Fruit fly (Drosophila melanogaster) whole organism, prepupa: ENCODE results near the gene CG31465.

Source experiments
- Blimp-1 ChIP-seq: fragments of 200-800 bp; sonication (Bioruptor generic); optimal IDR thresholded peaks from 3 replicates; lab custom pipeline; 2017; ENCODE audit warnings: missing biosample characterization, missing genetic modification characterization, mild to moderate bottlenecking, moderate library complexity, missing genetic modification reagents
- CG10631 ChIP-seq: fragments of 200-800 bp; sonication (Bioruptor generic); optimal IDR thresholded peaks from 2 replicates; lab custom pipeline; 2016; ENCODE audit warnings: missing biosample characterization, missing genetic modification characterization
- CG11762 ChIP-seq: fragments of 200-800 bp; sonication (Bioruptor generic); optimal IDR thresholded peaks from 3 replicates; lab custom pipeline; 2016; ENCODE audit warnings: missing biosample characterization, missing genetic modification characterization; ENCODE audit not compliant: insufficient read depth
- CG11902 ChIP-seq: fragments of 200-800 bp; sonication (Bioruptor generic); optimal IDR thresholded peaks from 3 replicates; lab custom pipeline; 2016; ENCODE audit warnings: missing biosample characterization, missing genetic modification characterization
- CG1621 ChIP-seq: fragments of 200-800 bp; sonication (Bioruptor generic); optimal IDR thresholded peaks from 3 replicates; lab custom pipeline; 2018; ENCODE audit warnings: missing biosample characterization, mild to moderate bottlenecking, missing genetic modification characterization
- CG3032 ChIP-seq: fragments of 200-800 bp; optimal IDR thresholded peaks from 2 replicates; lab custom pipeline; 2019; ENCODE audit warnings: missing biosample characterization, mild to moderate bottlenecking, missing genetic modification characterization, moderate library complexity
- CG31627 ChIP-seq: fragments of 200-800 bp; sonication (Bioruptor generic); optimal IDR thresholded peaks from 3 replicates; lab custom pipeline; 2016; ENCODE audit warnings: missing biosample characterization, missing genetic modification characterization
- CG34406 ChIP-seq: fragments of 200-800 bp; sonication (Bioruptor generic); optimal IDR thresholded peaks from 3 replicates; lab custom pipeline; 2016; ENCODE audit warnings: missing biosample characterization, missing genetic modification characterization
- CG3919 ChIP-seq: fragments of 200-800 bp; sonication (Bioruptor generic); optimal IDR thresholded peaks from 3 replicates; lab custom pipeline; 2016; ENCODE audit warnings: missing biosample characterization, missing genetic modification characterization
- CG6792 ChIP-seq: fragments of 200-800 bp; sonication (Bioruptor generic); optimal IDR thresholded peaks from 3 replicates; lab custom pipeline; 2016; ENCODE audit warnings: missing biosample characterization, missing genetic modification characterization
- CG6854 ChIP-seq: fragments of 200-800 bp; sonication (Bioruptor generic); optimal IDR thresholded peaks from 2 replicates; lab custom pipeline; 2017; ENCODE audit warnings: missing biosample characterization, mild to moderate bottlenecking, missing genetic modification characterization
- CG8119 ChIP-seq: fragments of 200-800 bp; sonication (Bioruptor generic); IDR thresholded peaks from 3 replicates; pipeline ENCODE4 v1.3.6; 2022; ENCODE audit warnings: missing biosample characterization, missing genetic modification characterization
- CG8319 ChIP-seq: fragments of 200-800 bp; sonication (Bioruptor generic); optimal IDR thresholded peaks from 3 replicates; lab custom pipeline; 2016; ENCODE audit warnings: missing biosample characterization, missing genetic modification characterization
- CG8632 ChIP-seq: fragments of 200-800 bp; sonication (Bioruptor generic); optimal IDR thresholded peaks from 3 replicates; lab custom pipeline; 2016; ENCODE audit warnings: missing biosample characterization, missing genetic modification characterization
- CG9139 ChIP-seq: fragments of 200-800 bp; sonication (Bioruptor generic); optimal IDR thresholded peaks from 3 replicates; lab custom pipeline; 2017; ENCODE audit warnings: missing biosample characterization, mild to moderate bottlenecking, missing genetic modification characterization
- Eip75B ChIP-seq: fragments of 200-800 bp; sonication (Bioruptor generic); optimal IDR thresholded peaks from 3 replicates; lab custom pipeline; 2016; ENCODE audit warnings: missing biosample characterization, missing genetic modification characterization
- Eip78C ChIP-seq: fragments of 200-800 bp; sonication (Bioruptor generic); peaks from one replicate; lab custom pipeline; 2016; ENCODE audit warnings: missing biosample characterization, missing genetic modification characterization
- Ets21C ChIP-seq: fragments of 200-800 bp; sonication (Bioruptor generic); optimal IDR thresholded peaks from 3 replicates; lab custom pipeline; 2016; ENCODE audit warnings: missing biosample characterization, missing genetic modification characterization
- Ets96B ChIP-seq: fragments of 200-800 bp; optimal IDR thresholded peaks from 2 replicates; lab custom pipeline; 2019; ENCODE audit warnings: missing biosample characterization, mild to moderate bottlenecking, missing genetic modification characterization, moderate library complexity
- Gug ChIP-seq: fragments of 200-800 bp; sonication (Bioruptor generic); IDR thresholded peaks from 2 replicates; pipeline ENCODE4 v1.3.6; 2022; ENCODE audit warnings: missing biosample characterization, missing genetic modification characterization
- Hr39 ChIP-seq: fragments of 200-800 bp; sonication (Bioruptor generic); optimal IDR thresholded peaks from 2 replicates; lab custom pipeline; 2016; ENCODE audit warnings: missing biosample characterization, missing genetic modification characterization
- Hr4 ChIP-seq: fragments of 200-800 bp; sonication (Bioruptor generic); optimal IDR thresholded peaks from 3 replicates; lab custom pipeline; 2016; ENCODE audit warnings: missing biosample characterization, missing genetic modification characterization
- Lpt ChIP-seq: fragments of 200-800 bp; sonication (Bioruptor generic); optimal IDR thresholded peaks from 3 replicates; lab custom pipeline; 2016; ENCODE audit warnings: missing biosample characterization, missing genetic modification characterization
- Met ChIP-seq: fragments of 200-800 bp; sonication (Bioruptor generic); optimal IDR thresholded peaks from 3 replicates; lab custom pipeline; 2016; ENCODE audit warnings: missing biosample characterization, missing genetic modification characterization
- OdsH ChIP-seq: fragments of 200-800 bp; sonication (Bioruptor generic); optimal IDR thresholded peaks from 3 replicates; lab custom pipeline; 2016; ENCODE audit warnings: missing biosample characterization, missing genetic modification characterization
- Smox ChIP-seq: fragments of 200-800 bp; sonication (Bioruptor generic); optimal IDR thresholded peaks from 3 replicates; lab custom pipeline; 2016; ENCODE audit warnings: missing biosample characterization, missing genetic modification characterization
- Sox102F ChIP-seq: fragments of 200-800 bp; sonication (Bioruptor generic); optimal IDR thresholded peaks from 2 replicates; lab custom pipeline; 2016; ENCODE audit warnings: missing biosample characterization, mild to moderate bottlenecking, missing genetic modification characterization
- Sox14 ChIP-seq: fragments of 200-800 bp; sonication (Bioruptor generic); optimal IDR thresholded peaks from 3 replicates; lab custom pipeline; 2016; ENCODE audit warnings: missing biosample characterization, missing genetic modification characterization
- Sox15 ChIP-seq: fragments of 200-800 bp; sonication (Bioruptor generic); optimal IDR thresholded peaks from 3 replicates; lab custom pipeline; 2016; ENCODE audit warnings: missing biosample characterization, missing genetic modification characterization
- achi ChIP-seq: fragments of 200-800 bp; sonication (Bioruptor generic); optimal IDR thresholded peaks from 3 replicates; lab custom pipeline; 2016; ENCODE audit warnings: missing biosample characterization, missing genetic modification characterization
- acj6 ChIP-seq: fragments of 200-800 bp; sonication (Bioruptor generic); optimal IDR thresholded peaks from 3 replicates; lab custom pipeline; 2016; ENCODE audit warnings: missing biosample characterization, missing genetic modification characterization
- cyc ChIP-seq: fragments of 200-800 bp; sonication (Bioruptor generic); optimal IDR thresholded peaks from 3 replicates; lab custom pipeline; 2016; ENCODE audit warnings: missing biosample characterization, missing genetic modification characterization
- dac ChIP-seq: fragments of 200-800 bp; sonication (Bioruptor generic); optimal IDR thresholded peaks from 2 replicates; lab custom pipeline; 2017; ENCODE audit warnings: missing biosample characterization, mild to moderate bottlenecking, missing genetic modification characterization
- dsx ChIP-seq: fragments of 200-800 bp; optimal IDR thresholded peaks from 3 replicates; lab custom pipeline; 2019; ENCODE audit warnings: missing biosample characterization, mild to moderate bottlenecking, missing genetic modification characterization, moderate library complexity; ENCODE audit not compliant: poor library complexity, severe bottlenecking
- esn ChIP-seq: fragments of 200-800 bp; sonication (Bioruptor generic); optimal IDR thresholded peaks from 2 replicates; lab custom pipeline; 2016; ENCODE audit warnings: missing biosample characterization, mild to moderate bottlenecking, missing genetic modification characterization, moderate library complexity
- fkh ChIP-seq: fragments of 200-800 bp; sonication (Bioruptor generic); optimal IDR thresholded peaks from 3 replicates; lab custom pipeline; 2017; ENCODE audit warnings: missing biosample characterization, mild to moderate bottlenecking, missing genetic modification characterization, moderate library complexity
- lz ChIP-seq: fragments of 200-800 bp; sonication (Bioruptor generic); optimal IDR thresholded peaks from 3 replicates; lab custom pipeline; 2016; ENCODE audit warnings: missing biosample characterization, missing genetic modification characterization
- spab ChIP-seq: fragments of 200-800 bp; sonication (Bioruptor generic); optimal IDR thresholded peaks from 2 replicates; lab custom pipeline; 2017; ENCODE audit warnings: missing biosample characterization, mild to moderate bottlenecking, missing genetic modification characterization, missing genetic modification reagents
- ss ChIP-seq, 2 experiments: fragments of 200-800 bp; sonication (Bioruptor generic); optimal IDR thresholded peaks; 2 replicates in 1 of 2; 3 replicates in 1 of 2; lab custom pipeline; 2017 to 2018; ENCODE audit warnings: mild to moderate bottlenecking in 2 of 2, missing biosample characterization in 2 of 2, missing genetic modification characterization in 2 of 2, moderate library complexity in 1 of 2
- svp ChIP-seq: fragments of 200-800 bp; sonication (Bioruptor generic); peaks from one replicate; lab custom pipeline; 2016; ENCODE audit warnings: missing biosample characterization, missing genetic modification characterization
- vri ChIP-seq: fragments of 200-800 bp; sonication (Bioruptor generic); optimal IDR thresholded peaks from 3 replicates; lab custom pipeline; 2016; ENCODE audit warnings: missing biosample characterization, mild to moderate bottlenecking, missing genetic modification characterization

CG31465 gene

DNA sequence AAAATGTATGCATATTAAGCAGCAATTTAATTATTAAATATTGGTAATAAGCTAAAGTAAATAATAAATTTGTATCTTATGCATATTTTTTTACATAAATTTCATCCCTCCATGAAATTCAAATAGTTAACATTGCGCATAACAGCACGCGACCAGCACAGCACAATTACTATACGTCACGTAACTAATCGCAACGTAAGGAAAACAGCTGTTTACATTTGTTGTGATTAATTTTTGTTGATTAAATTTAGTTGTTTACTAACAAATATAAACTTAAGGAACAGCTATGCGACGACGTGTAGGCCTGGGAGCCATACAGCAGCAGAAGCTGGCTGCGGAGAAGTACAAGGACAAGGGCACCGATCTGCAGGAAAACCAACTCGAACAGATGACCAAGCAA is 15.6 kb upstream of the CG31465 start, which contains the start of gene lsn:
TSS of gene lsn (plus strand) at position 177 of the 400 bp plus-strand sequence.
- TF ChIP-seq fkh (peak; percentile 64), CG34406 (GFP tag; lab: Kevin White, UChicago) (no peak), Ets96B (tag; lab: Kevin White, UChicago) (no peak), Eip78C (GFP tag; lab: Kevin White, UChicago) (peak; percentile 53)
- TF ChIP-seq, all 60 proteins: peak for 2

DNA sequence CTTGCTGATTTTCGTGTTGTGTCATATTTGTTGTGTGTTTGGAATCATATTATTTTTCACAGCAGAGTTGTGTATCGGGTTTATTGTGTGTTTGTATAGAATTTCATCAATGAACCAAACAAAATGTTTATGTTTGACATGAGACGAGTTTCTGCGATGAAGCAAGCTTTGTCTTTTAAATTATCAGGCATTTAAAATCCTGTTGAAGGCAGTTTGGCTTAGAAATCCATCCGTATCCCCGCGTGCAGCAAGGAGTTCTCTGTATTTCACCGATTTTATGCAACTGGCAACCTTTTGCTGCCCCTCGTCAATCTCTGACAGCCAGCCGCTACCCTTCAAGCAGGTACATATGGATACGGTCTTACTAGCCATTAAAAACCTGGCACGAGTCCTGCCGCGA is 12.8 kb upstream of the CG31465 start, which contains the start of the genes CG6569 and Cby:
TSS of gene CG6569 (minus strand) at position 101 of the 400 bp plus-strand sequence.
TSS of gene Cby (plus strand) at position 185 of the 400 bp plus-strand sequence.
- TF ChIP-seq CG31627 (GFP tag; lab: Kevin White, UChicago) (no peak), cyc (GFP tag; lab: Kevin White, UChicago) (no peak), CG6854 (GFP tag; lab: Kevin White, UChicago) (no peak), Ets21C (no peak), CG9139 (GFP tag; lab: Kevin White, UChicago) (no peak), CG8319 (GFP tag; lab: Kevin White, UChicago) (no peak), achi (GFP tag; lab: Kevin White, UChicago) (no peak), Sox102F (GFP tag; lab: Kevin White, UChicago) (no peak), svp (GFP tag; lab: Kevin White, UChicago) (no peak), dsx (GFP tag; lab: Kevin White, UChicago) (no peak), Smox (no peak), Sox15 (GFP tag; lab: Kevin White, UChicago) (no peak), Gug (GFP tag; lab: Robert Waterston, UW) (no peak), CG8632 (GFP tag; lab: Kevin White, UChicago) (no peak), Lpt (GFP tag; lab: Kevin White, UChicago) (no peak), ss (GFP tag; optimal IDR thresholded peaks at IDR 0.05; lab: Kevin White, UChicago) (no peak), CG1621 (tag; lab: Kevin White, UChicago) (no peak), CG11902 (GFP tag; lab: Kevin White, UChicago) (no peak), OdsH (GFP tag; lab: Kevin White, UChicago) (no peak)

DNA sequence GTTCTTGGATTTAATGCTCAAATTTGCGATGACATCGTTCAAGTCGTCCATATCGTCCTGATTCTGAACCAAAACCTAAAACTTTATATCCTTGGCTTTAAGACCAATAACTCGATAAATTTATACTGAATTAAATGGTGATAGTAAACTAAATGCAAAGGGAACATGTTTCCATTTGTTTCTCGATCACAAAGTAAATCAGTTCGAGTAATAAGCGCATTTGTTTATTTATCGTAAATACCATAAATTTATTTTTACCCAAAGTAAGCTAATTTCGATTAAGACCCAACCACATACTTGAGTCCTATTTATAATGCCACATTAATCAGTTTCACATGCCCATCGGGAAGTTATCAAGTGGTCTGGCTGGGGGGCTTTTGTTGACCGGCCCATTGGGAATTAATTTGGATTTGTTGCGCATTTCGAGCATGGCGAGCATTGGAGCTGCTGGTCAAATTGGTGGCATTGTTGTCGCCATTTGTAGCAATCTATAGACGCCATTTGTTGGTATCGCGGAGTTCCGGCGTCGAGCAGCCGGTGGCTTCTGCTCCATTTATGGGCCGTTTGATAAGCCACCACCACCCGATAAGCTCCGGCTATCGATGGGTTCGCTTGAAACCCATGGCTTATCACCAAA is 11.0 kb upstream of the CG31465 start, which contains the start of gene CG31174:
TSS of gene CG31174 (minus strand) at position 51 of the 637 bp plus-strand sequence.
- TF ChIP-seq svp (GFP tag; lab: Kevin White, UChicago) (peak; percentile 77), CG10631 (GFP tag; lab: Kevin White, UChicago) (no peak)

DNA sequence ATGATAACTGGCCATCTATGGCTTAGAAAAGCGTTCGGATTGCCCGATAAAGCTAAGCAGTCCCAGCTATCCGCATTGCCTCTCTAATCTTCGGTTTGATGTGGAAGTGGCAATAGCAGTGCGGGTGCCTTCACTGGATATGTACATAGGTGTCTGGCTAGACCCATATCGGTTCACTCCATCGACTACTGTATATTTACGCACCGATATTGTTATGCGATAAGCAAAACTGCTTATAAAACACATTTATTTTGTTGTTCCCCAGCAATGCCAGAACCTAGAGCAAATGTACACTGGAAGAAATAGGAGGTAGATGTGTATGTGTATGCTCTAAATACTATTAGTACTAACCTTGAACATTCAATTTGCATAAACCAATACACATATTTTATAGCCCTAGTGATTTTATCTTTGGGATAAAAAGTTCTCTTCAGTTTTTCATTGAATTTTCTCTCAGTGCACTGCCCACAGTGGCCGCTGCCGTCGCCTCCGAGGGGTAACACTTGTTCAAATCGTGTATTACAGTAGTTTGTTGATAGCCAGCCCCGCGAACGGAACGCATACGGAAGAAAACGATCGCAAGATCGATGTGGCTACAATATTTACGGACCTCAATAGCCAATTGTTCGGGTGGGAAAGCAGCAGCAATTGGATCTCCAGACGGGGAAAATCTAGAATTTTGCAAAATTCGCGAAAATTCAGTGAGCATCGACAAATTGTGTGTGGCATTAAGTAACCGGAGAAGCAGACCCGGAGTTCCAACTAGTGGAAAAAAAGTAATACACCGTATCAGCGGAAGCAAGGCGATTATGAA is 10.2 kb upstream of the CG31465 start, which contains the start of gene CG31431:
TSS of gene CG31431 (plus strand) at position 524 of the 814 bp plus-strand sequence.
- TF ChIP-seq CG11762 (GFP tag; lab: Kevin White, UChicago) (peak; percentile 73), fkh (peak; percentile 97), Met (peak; percentile 52), ss (GFP tag; optimal IDR thresholded peaks at IDR 0.05; lab: Kevin White, UChicago) (peak; percentile 58 to 76), Lpt (GFP tag; lab: Kevin White, UChicago) (peak; percentile 87), CG3919 (GFP tag; lab: Kevin White, UChicago) (peak; percentile 88), CG8119 (peak; percentile 91), Sox14 (peak; percentile 66), Eip75B (GFP tag; lab: Kevin White, UChicago) (peak; percentile 80), Hr4 (GFP tag; lab: Kevin White, UChicago) (peak; percentile 90), dac (GFP tag; lab: Kevin White, UChicago) (peak; percentile 30), CG6792 (GFP tag; lab: Kevin White, UChicago) (peak; percentile 65), vri (GFP tag; lab: Kevin White, UChicago) (peak; percentile 65), Blimp-1 (GFP tag; lab: Kevin White, UChicago) (no peak), Eip78C (GFP tag; lab: Kevin White, UChicago) (peak; percentile 93), CG1621 (tag; lab: Kevin White, UChicago) (peak; percentile 81), CG10631 (GFP tag; lab: Kevin White, UChicago) (peak; percentile 77), svp (GFP tag; lab: Kevin White, UChicago) (peak; percentile 66), CG6854 (GFP tag; lab: Kevin White, UChicago) (no peak), acj6 (GFP tag; lab: Kevin White, UChicago) (peak; percentile 80), CG11902 (GFP tag; lab: Kevin White, UChicago) (peak; percentile 63), Hr39 (GFP tag; lab: Kevin White, UChicago) (peak; percentile 65), lz (GFP tag; lab: Kevin White, UChicago) (peak; percentile 53), esn (GFP tag; lab: Kevin White, UChicago) (peak; percentile 61), CG3032 (tag; lab: Kevin White, UChicago) (peak; percentile 81), Ets96B (tag; lab: Kevin White, UChicago) (peak; percentile 82), spab (peak; percentile 77)
